Fruit fly (Drosophila melanogaster): ENCODE data around the gene DIP-gamma.

Gene DIP-gamma

dm6 chr3R:28970266-28970665 lies at the start of gene DIP-gamma:
DIP-gamma (minus strand) TSS chr3R:28970372.
- TF ChIP-seq Lpt (GFP tag; optimal IDR thresholded peaks at IDR 0.05) (no peak), cyc (GFP tag; optimal IDR thresholded peaks at IDR 0.05) (no peak), CG7368 (GFP tag; optimal IDR thresholded peaks at IDR 0.05) (no peak), Blimp-1 (GFP tag; optimal IDR thresholded peaks at IDR 0.05) (no peak), topi (GFP tag; optimal IDR thresholded peaks at IDR 0.05) (no peak), Smox (GFP tag; optimal IDR thresholded peaks at IDR 0.05) (no peak), CG10669 (GFP tag; optimal IDR thresholded peaks at IDR 0.05) (no peak)

- no peak for TF ChIP-seq Ets21C (GFP tag; optimal IDR thresholded peaks at IDR 0.05)
- no peak for TF ChIP-seq CG11902 (GFP tag; optimal IDR thresholded peaks at IDR 0.05)
- TF ChIP-seq CG3032 (tag; optimal IDR thresholded peaks at IDR 0.05): peak; percentile 51
- TF ChIP-seq CG10631 (GFP tag; optimal IDR thresholded peaks at IDR 0.05): peak; percentile 24
- TF ChIP-seq fd59A (GFP tag; optimal IDR thresholded peaks at IDR 0.05): peak; percentile 45
- TF ChIP-seq topi (GFP tag; optimal IDR thresholded peaks at IDR 0.05): no peak
- peak; percentile 23 for TF ChIP-seq CG32006 (GFP tag; optimal IDR thresholded peaks at IDR 0.05)
- TF ChIP-seq dsx (GFP tag; optimal IDR thresholded peaks at IDR 0.05; ENCODE audit: poor library complexity, severe bottlenecking): peak; percentile 46
- peak; percentile 47 for TF ChIP-seq CG10669 (GFP tag; optimal IDR thresholded peaks at IDR 0.05)
- TF ChIP-seq Eip78C (GFP tag): peak; percentile 88
- TF ChIP-seq OdsH (GFP tag; optimal IDR thresholded peaks at IDR 0.05): peak; percentile 15
- peak; percentile 47 for TF ChIP-seq CG6808 (GFP tag; optimal IDR thresholded peaks at IDR 0.05)
- peak; percentile 10 to 63 for TF ChIP-seq ss (GFP tag; optimal IDR thresholded peaks at IDR 0.05)
- peak in 1 of 2 experiments; percentile 5 for TF ChIP-seq salr (GFP tag; optimal IDR thresholded peaks at IDR 0.05)
- peak; percentile 32 for TF ChIP-seq spab (GFP tag; optimal IDR thresholded peaks at IDR 0.05)
- peak; percentile 56 for TF ChIP-seq Ets96B (tag; optimal IDR thresholded peaks at IDR 0.05)
- TF ChIP-seq Eip75B (GFP tag; optimal IDR thresholded peaks at IDR 0.05): no peak
- no peak for TF ChIP-seq eg (GFP tag; IDR thresholded peaks at IDR 0.05)
- TF ChIP-seq achi (GFP tag; optimal IDR thresholded peaks at IDR 0.05): peak; percentile 1
- TF ChIP-seq Gug (GFP tag; IDR thresholded peaks at IDR 0.05): no peak
- TF ChIP-seq CG9139 (GFP tag; optimal IDR thresholded peaks at IDR 0.05): no peak
Observed at dm6 chr3R:29011144-29011543, 41.0 kb upstream of the DIP-gamma start.

dm6 chr3R:29005622-29006018 lies 35.4 kb upstream of the DIP-gamma start:
- TF ChIP-seq CG3032 (tag; optimal IDR thresholded peaks at IDR 0.05): no peak
- TF ChIP-seq CG11294 (GFP tag; IDR thresholded peaks at IDR 0.05): no peak
- no peak for TF ChIP-seq cyc (GFP tag; optimal IDR thresholded peaks at IDR 0.05)
- TF ChIP-seq CG11902 (GFP tag; optimal IDR thresholded peaks at IDR 0.05): no peak
- no peak for TF ChIP-seq Ets96B (tag; optimal IDR thresholded peaks at IDR 0.05)
- no peak for TF ChIP-seq CG8119 (GFP tag; IDR thresholded peaks at IDR 0.05)
- TF ChIP-seq Hr4 (GFP tag; optimal IDR thresholded peaks at IDR 0.05): no peak
- no peak for TF ChIP-seq CG16779 (tag; optimal IDR thresholded peaks at IDR 0.05)
- no peak for TF ChIP-seq Hr39 (GFP tag; optimal IDR thresholded peaks at IDR 0.05)
- no peak for TF ChIP-seq salr (GFP tag; optimal IDR thresholded peaks at IDR 0.05)
- no peak for TF ChIP-seq achi (GFP tag; optimal IDR thresholded peaks at IDR 0.05)
- no peak for TF ChIP-seq vri (GFP tag; optimal IDR thresholded peaks at IDR 0.05)
- TF ChIP-seq eg (GFP tag; IDR thresholded peaks at IDR 0.05): no peak
- TF ChIP-seq Met (GFP tag; optimal IDR thresholded peaks at IDR 0.05): no peak
- TF ChIP-seq CG11762 (GFP tag; optimal IDR thresholded peaks at IDR 0.05; ENCODE audit: insufficient read depth): no peak
- no peak for TF ChIP-seq CG6276 (GFP tag; optimal IDR thresholded peaks at IDR 0.05)
- TF ChIP-seq topi (GFP tag; optimal IDR thresholded peaks at IDR 0.05): no peak
